Worm (Caenorhabditis elegans): ENCODE data around the gene rnp-4.
"Not testable (repeated sequence)": the region's sequence is repeated elsewhere in the genome, so short reads cannot be mapped to it uniquely, and the experiment has no call there.

- not testable (repeated sequence) for TF ChIP-seq ama-1 (optimal IDR thresholded peaks at IDR 0.05); unc-39 (tag; optimal IDR thresholded peaks at IDR 0.05); snpc-1.2 (GFP tag; IDR thresholded peaks at IDR 0.05); ceh-82 (tag; optimal IDR thresholded peaks at IDR 0.05); lsy-2 (tag; optimal IDR thresholded peaks at IDR 0.05); daf-12 (tag; optimal IDR thresholded peaks at IDR 0.05); skn-1 (tag; optimal IDR thresholded peaks at IDR 0.05)
- peak; percentile 37 for TF ChIP-seq nhr-28 (tag; optimal IDR thresholded peaks at IDR 0.05)
Measured at ce11 chrIII:4369381-4369809, 36.7 kb upstream of the rnp-4 start.

Measured in whole organism, L4 larva.